Fruit fly (Drosophila melanogaster): ENCODE data around the gene CG32536.

Gene CG32536

DNA sequence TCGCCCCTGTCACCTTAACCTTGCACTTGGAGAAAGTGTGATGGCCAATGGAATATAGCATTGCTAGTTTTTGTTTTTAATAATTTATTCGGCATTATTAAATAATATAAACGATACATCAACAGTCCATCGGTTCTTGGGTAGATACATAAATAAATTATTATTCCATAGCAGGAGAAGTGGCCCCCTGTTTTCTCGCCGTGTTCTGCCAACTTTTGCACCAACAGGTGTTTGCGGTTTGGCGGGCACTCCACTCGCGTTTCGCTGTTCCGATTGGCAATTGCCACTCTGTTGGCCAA, 47.1 kb upstream of the CG32536 start (continued):
- no peak for TF ChIP-seq HLHmδ (GFP tag; optimal IDR thresholded peaks at IDR 0.05)
- TF ChIP-seq CG11560 (tag; IDR thresholded peaks at IDR 0.05) = peak; percentile 61; the same call in 1 of the 3 replicates
- TF ChIP-seq CG17802 (tag; optimal IDR thresholded peaks at IDR 0.05) = peak; percentile 37
- TF ChIP-seq CG1792 (GFP tag; optimal IDR thresholded peaks at IDR 0.05) = peak; percentile 61
- 0 out of 2 replicates have a peak, but pooled peaks have one; percentile 20 for TF ChIP-seq bowl (GFP tag; IDR thresholded peaks at IDR 0.05)
- peak; percentile 56 for TF ChIP-seq Nf-YC (tag; optimal IDR thresholded peaks at IDR 0.05)
- peak; percentile 85 for TF ChIP-seq Sox102F (GFP tag; optimal IDR thresholded peaks at IDR 0.05)
- no peak for TF ChIP-seq prd (optimal IDR thresholded peaks at IDR 0.05)
- TF ChIP-seq prd (GFP tag; IDR thresholded peaks at IDR 0.05) = peak; percentile 88
- TF ChIP-seq CG4730 (GFP tag; IDR thresholded peaks at IDR 0.05) = peak; percentile 72
- TF ChIP-seq lola (GFP tag; optimal IDR thresholded peaks at IDR 0.05) = peak in 1 of 3 experiments; percentile 61
- peak; percentile 76; the same call in 2 of the 3 replicates for TF ChIP-seq CG6175 (GFP tag; IDR thresholded peaks at IDR 0.05)
- peak; percentile 86 for TF ChIP-seq vvl (GFP tag; IDR thresholded peaks at IDR 0.05)
- TF ChIP-seq CG8089 (GFP tag; optimal IDR thresholded peaks at IDR 0.05) = peak; percentile 48
- TF ChIP-seq gsb-n (tag; optimal IDR thresholded peaks at IDR 0.05) = peak; percentile 60
- TF ChIP-seq Taf1 (GFP tag; IDR thresholded peaks at IDR 0.05) = peak; percentile 81
- peak; percentile 65 for TF ChIP-seq Mad (GFP tag; optimal IDR thresholded peaks at IDR 0.05)
- TF ChIP-seq z (GFP tag; IDR thresholded peaks at IDR 0.05) = no peak
- TF ChIP-seq stwl (tag; optimal IDR thresholded peaks at IDR 0.05) = no peak
- TF ChIP-seq B-H1 (GFP tag; IDR thresholded peaks at IDR 0.05) = peak; percentile 65
- TF ChIP-seq CG17361 (GFP tag; IDR thresholded peaks at IDR 0.05) = peak; percentile 62
- peak; percentile 78 for TF ChIP-seq CG10979 (tag; optimal IDR thresholded peaks at IDR 0.05)
- peak; percentile 87 for TF ChIP-seq PHDP (tag; optimal IDR thresholded peaks at IDR 0.05)
- peak; percentile 61; the same call in 1 of the 2 replicates for TF ChIP-seq toy (GFP tag; IDR thresholded peaks at IDR 0.05)
- no peak for TF ChIP-seq cg (GFP tag; optimal IDR thresholded peaks at IDR 0.05)
- TF ChIP-seq ara (GFP tag; IDR thresholded peaks at IDR 0.05) = peak; percentile 55
- TF ChIP-seq Dref (GFP tag; IDR thresholded peaks at IDR 0.05) = no peak
- TF ChIP-seq Myb (GFP tag; optimal IDR thresholded peaks at IDR 0.05) = peak; percentile 53
- TF ChIP-seq sug (tag; optimal IDR thresholded peaks at IDR 0.05) = peak; percentile 67
- peak; percentile 65 for TF ChIP-seq CG11723 (GFP tag; optimal IDR thresholded peaks at IDR 0.05)
- peak; percentile 68; the same call in 2 of the 3 replicates for TF ChIP-seq otp (GFP tag; IDR thresholded peaks at IDR 0.05)
- peak; percentile 55 for TF ChIP-seq dm (GFP tag; optimal IDR thresholded peaks at IDR 0.05)
- peak; percentile 81 for TF ChIP-seq CG17328 (GFP tag; IDR thresholded peaks at IDR 0.05)
- peak; percentile 81 for TF ChIP-seq CG9215 (GFP tag; IDR thresholded peaks at IDR 0.05)
- no peak for TF ChIP-seq Gsc (GFP tag; IDR thresholded peaks at IDR 0.05)
- peak; percentile 66; the same call in 1 of the 2 replicates for TF ChIP-seq HLH3B (GFP tag; IDR thresholded peaks at IDR 0.05)
- TF ChIP-seq CG6272 (GFP tag; IDR thresholded peaks at IDR 0.05) = peak; percentile 59; the same call in 1 of the 2 replicates
- peak; percentile 79 for TF ChIP-seq CoRest (tag; optimal IDR thresholded peaks at IDR 0.05)
- TF ChIP-seq CG13287 (GFP tag; IDR thresholded peaks at IDR 0.05; ENCODE audit: partially characterized antibody) = no peak
- TF ChIP-seq Chrac-16 (GFP tag; optimal IDR thresholded peaks at IDR 0.05) = peak; percentile 79
- TF ChIP-seq Nf-YB (GFP tag; optimal IDR thresholded peaks at IDR 0.05) = peak; percentile 53
- TF ChIP-seq CG11085 (GFP tag; IDR thresholded peaks at IDR 0.05) = peak; percentile 79
- TF ChIP-seq pho (GFP tag; optimal IDR thresholded peaks at IDR 0.05) = peak; percentile 84
- no peak; the same call in 1 of the 2 replicates for TF ChIP-seq CG4360 (GFP tag; IDR thresholded peaks at IDR 0.05)
- peak; percentile 51 for TF ChIP-seq Max (GFP tag; optimal IDR thresholded peaks at IDR 0.05)
- peak; percentile 81 for TF ChIP-seq zfh1 (GFP tag; IDR thresholded peaks at IDR 0.05)
- no peak for TF ChIP-seq Dll (GFP tag; IDR thresholded peaks at IDR 0.05; ENCODE audit: partially characterized antibody)
- TF ChIP-seq CG1529 (GFP tag; optimal IDR thresholded peaks at IDR 0.05) = peak; percentile 54
- TF ChIP-seq NC2α (GFP tag; optimal IDR thresholded peaks at IDR 0.05) = peak; percentile 3
- TF ChIP-seq MESR4 (GFP tag; optimal IDR thresholded peaks at IDR 0.05) = peak; percentile 1
- TF ChIP-seq CG2712 (tag; optimal IDR thresholded peaks at IDR 0.05) = peak; percentile 83
- TF ChIP-seq tna (GFP tag; IDR thresholded peaks at IDR 0.05; ENCODE audit: partially characterized antibody) = no peak

Measured in whole organism, embryonic.